Worm (Caenorhabditis elegans): ENCODE data around the gene R08D7.4.

Gene R08D7.4

ce11 chrIII:8984960-8985359 lies 13.3 kb downstream of the R08D7.4 start (continued):
- no peak for TF ChIP-seq tlf-1 (GFP tag; optimal IDR thresholded peaks at IDR 0.05)
- TF ChIP-seq nfyb-1 (GFP tag; IDR thresholded peaks at IDR 0.05): 0 out of 2 replicates have a peak, but pooled peaks have one; percentile 50
- peak; percentile 70 for TF ChIP-seq K12H6.12 (tag; optimal IDR thresholded peaks at IDR 0.05)
- TF ChIP-seq snpc-4 (GFP tag; optimal IDR thresholded peaks at IDR 0.05): no peak
- peak in 1 of 4 experiments; percentile 0 for TF ChIP-seq snpc-4 (tag; optimal IDR thresholded peaks at IDR 0.05)
- no peak for TF ChIP-seq unc-62 (GFP tag; optimal IDR thresholded peaks at IDR 0.05)
- TF ChIP-seq cebp-2 (GFP tag; IDR thresholded peaks at IDR 0.05): no peak
- TF ChIP-seq bed-2 (GFP tag; IDR thresholded peaks at IDR 0.05): no peak
- TF ChIP-seq attf-5 (GFP tag; optimal IDR thresholded peaks at IDR 0.05): peak; percentile 0
- TF ChIP-seq mcd-1 (GFP tag; IDR thresholded peaks at IDR 0.05): no peak
- TF ChIP-seq cebp-1 (GFP tag; IDR thresholded peaks at IDR 0.05): peak; percentile 34; the same call in 1 of the 2 replicates
- TF ChIP-seq cebp-1 (tag; optimal IDR thresholded peaks at IDR 0.05): peak; percentile 73

- TF ChIP-seq F23B12.7 (tag; optimal IDR thresholded peaks at IDR 0.05; ENCODE audit: insufficient read depth) (peak; percentile 0), xnd-1 (tag; optimal IDR thresholded peaks at IDR 0.05) (no peak), D2030.7 (GFP tag; IDR thresholded peaks at IDR 0.05) (peak; percentile 36; the same call in 1 of the 2 replicates), nfya-1 (tag; optimal IDR thresholded peaks at IDR 0.05; ENCODE audit: borderline replicate concordance, insufficient read depth) (no peak), K11D2.4 (GFP tag; IDR thresholded peaks at IDR 0.05) (no peak), lin-54 (GFP tag; optimal IDR thresholded peaks at IDR 0.05) (peak; percentile 89), madf-6 (GFP tag; IDR thresholded peaks at IDR 0.05) (0 out of 2 replicates have a peak, but pooled peaks have one; percentile 45), efl-1 (GFP tag; optimal IDR thresholded peaks at IDR 0.05) (peak; percentile 58), hsf-1 (GFP tag; IDR thresholded peaks at IDR 0.05) (peak; percentile 92), dpl-1 (GFP tag; optimal IDR thresholded peaks at IDR 0.05) (peak; percentile 52), lsl-1 (GFP tag; optimal IDR thresholded peaks at IDR 0.05) (peak; percentile 31), F33H1.4 (GFP tag; IDR thresholded peaks at IDR 0.05) (peak; percentile 21; the same call in 1 of the 2 replicates)
Observed at ce11 chrIII:8985461-8985860, 13.8 kb downstream of the R08D7.4 start.

ce11 chrIII:8985965-8986364 lies 14.3 kb downstream of the R08D7.4 start:
- TF ChIP-seq ztf-6 (GFP tag; IDR thresholded peaks at IDR 0.05) (no peak), rcor-1 (GFP tag; IDR thresholded peaks at IDR 0.05) (no peak), ceh-58 (GFP tag; IDR thresholded peaks at IDR 0.05) (no peak), cebp-1 (GFP tag; IDR thresholded peaks at IDR 0.05) (no peak), cebp-1 (tag; optimal IDR thresholded peaks at IDR 0.05) (peak; percentile 62), attf-6 (GFP tag; IDR thresholded peaks at IDR 0.05) (no peak), xnd-1 (tag; optimal IDR thresholded peaks at IDR 0.05) (no peak), athp-1 (tag; optimal IDR thresholded peaks at IDR 0.05) (no peak), ceh-79 (tag; optimal IDR thresholded peaks at IDR 0.05) (no peak), repo-1 (tag; optimal IDR thresholded peaks at IDR 0.05) (no peak), nhr-80 (tag; optimal IDR thresholded peaks at IDR 0.05) (peak; percentile 68)

- TF ChIP-seq chd-7 (tag; optimal IDR thresholded peaks at IDR 0.05) (no peak), somi-1 (GFP tag; optimal IDR thresholded peaks at IDR 0.05) (peak; percentile 73), nfyb-1 (GFP tag; IDR thresholded peaks at IDR 0.05) (no peak), cebp-1 (GFP tag; IDR thresholded peaks at IDR 0.05) (no peak), cebp-1 (tag; optimal IDR thresholded peaks at IDR 0.05) (peak; percentile 10), snpc-3.4 (tag; optimal IDR thresholded peaks at IDR 0.05) (no peak), nhr-90 (tag; optimal IDR thresholded peaks at IDR 0.05) (no peak), zim-3 (tag; optimal IDR thresholded peaks at IDR 0.05) (no peak), lin-40 (tag; optimal IDR thresholded peaks at IDR 0.05) (peak; percentile 61), C06A6.2 (GFP tag; conservative IDR thresholded peaks at IDR 0.05) (no peak), ekl-4 (GFP tag; IDR thresholded peaks at IDR 0.05) (no peak), madf-8 (GFP tag; conservative IDR thresholded peaks at IDR 0.05) (no peak), F39B2.1 (GFP tag; IDR thresholded peaks at IDR 0.05) (no peak), hsf-1 (GFP tag; IDR thresholded peaks at IDR 0.05) (no peak)
Observed at ce11 chrIII:8986872-8987271, 15.2 kb downstream of the R08D7.4 start.

All from whole organism, young adult.